Fruit fly (Drosophila melanogaster) whole organism, pupa: ENCODE data around the gene CG14194.

Source experiments
- CG10348 ChIP-seq: fragments of 200-800 bp; sonication (Bioruptor generic); IDR thresholded peaks from 2 replicates; pipeline ENCODE4 v1.3.6; 2022; ENCODE audit warnings: missing biosample characterization, missing genetic modification characterization
- CG13204 ChIP-seq: fragments of 200-800 bp; sonication (Bioruptor generic); optimal IDR thresholded peaks from 2 replicates; lab custom pipeline; 2018; ENCODE audit warnings: missing biosample characterization, mild to moderate bottlenecking, missing genetic modification characterization, moderate library complexity
- CG14655 ChIP-seq: fragments of 200-800 bp; sonication (Bioruptor generic); optimal IDR thresholded peaks from 3 replicates; lab custom pipeline; 2017; ENCODE audit warnings: mild to moderate bottlenecking, missing biosample characterization, missing genetic modification reagents, missing genetic modification characterization
- CG32121 ChIP-seq: fragments of 200-800 bp; sonication (Bioruptor generic); IDR thresholded peaks from 2 replicates; pipeline ENCODE4 v1.3.6; 2022; ENCODE audit warnings: missing biosample characterization, missing genetic modification characterization
- CG4496 ChIP-seq: fragments of 200-800 bp; sonication (Bioruptor generic); IDR thresholded peaks from 3 replicates; pipeline ENCODE4 v1.3.6; 2022; ENCODE audit warnings: missing biosample characterization, missing genetic modification characterization
- CG8159 ChIP-seq: fragments of 200-800 bp; sonication (Bioruptor generic); optimal IDR thresholded peaks from 3 replicates; lab custom pipeline; 2018; ENCODE audit warnings: missing biosample characterization, mild to moderate bottlenecking, missing genetic modification characterization, moderate library complexity
- CG9948 ChIP-seq: fragments of 200-800 bp; sonication (Bioruptor generic); optimal IDR thresholded peaks from 2 replicates; lab custom pipeline; 2018; ENCODE audit warnings: missing biosample characterization, mild to moderate bottlenecking, missing genetic modification characterization, moderate library complexity
- EcR ChIP-seq: fragments of 200-800 bp; sonication (Bioruptor generic); optimal IDR thresholded peaks from 3 replicates; lab custom pipeline; 2019; ENCODE audit warnings: missing biosample characterization, missing genetic modification characterization, mild to moderate bottlenecking, moderate library complexity, missing genetic modification reagents
- Pif1A ChIP-seq: fragments of 200-800 bp; sonication (Bioruptor generic); optimal IDR thresholded peaks from 3 replicates; lab custom pipeline; 2016; ENCODE audit warnings: missing biosample characterization, missing genetic modification characterization
- fd96Ca ChIP-seq: fragments of 200-800 bp; sonication (Bioruptor generic); IDR thresholded peaks from 3 replicates; pipeline ENCODE4 v1.3.6; 2022; ENCODE audit warnings: missing biosample characterization, missing genetic modification characterization
- gl ChIP-seq: fragments of 200-800 bp; sonication (Bioruptor generic); optimal IDR thresholded peaks from 2 replicates; lab custom pipeline; 2018; ENCODE audit warnings: missing biosample characterization, mild to moderate bottlenecking, missing genetic modification characterization
- rn ChIP-seq: fragments of 200-800 bp; sonication (Bioruptor generic); IDR thresholded peaks from 2 replicates; pipeline ENCODE4 v1.3.6; 2022; ENCODE audit warnings: missing biosample characterization, missing genetic modification characterization

DNA sequence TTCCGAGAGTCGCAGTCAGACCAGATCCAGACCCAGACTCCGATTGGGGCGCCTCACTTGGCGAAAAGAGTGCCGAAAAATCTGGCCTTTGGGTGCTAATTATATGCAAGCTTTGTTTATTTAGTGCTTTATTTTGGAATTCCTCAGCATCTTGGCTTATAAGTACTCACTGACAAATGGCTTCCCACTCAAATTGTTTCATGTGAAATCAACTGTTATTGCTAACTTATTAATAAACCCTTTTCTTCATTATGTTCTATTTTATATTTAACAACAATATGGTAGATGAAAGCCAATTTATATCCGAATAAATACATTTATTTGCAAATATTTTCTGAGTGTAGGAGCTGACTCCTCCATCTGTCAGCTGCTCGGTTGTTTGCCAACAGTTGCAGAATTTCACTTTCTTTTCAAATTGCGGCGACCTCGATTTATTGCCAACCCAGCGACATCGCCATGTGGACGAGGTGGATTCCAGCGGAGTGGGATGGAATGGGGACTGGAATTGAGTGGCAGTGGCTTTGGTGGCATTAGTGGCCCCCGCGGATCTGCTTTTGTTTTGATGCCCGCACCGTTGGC is 36.6 kb downstream of the CG14194 start:
- no peak for TF ChIP-seq CG13204 (GFP tag; lab: Kevin White, UChicago)
- peak; percentile 74 for TF ChIP-seq Pif1A (GFP tag; lab: Kevin White, UChicago)
- TF ChIP-seq CG9948, result no peak
- 0 out of 3 replicates have a peak, but pooled peaks have one; percentile 31 for TF ChIP-seq fd96Ca (GFP tag; lab: Robert Waterston, UW)
- no peak for TF ChIP-seq CG4496
- TF ChIP-seq CG14655, result peak; percentile 79
- TF ChIP-seq CG10348 (GFP tag; lab: Robert Waterston, UW), result no peak
- TF ChIP-seq CG8159 (tag; lab: Kevin White, UChicago), result peak; percentile 66
- TF ChIP-seq CG32121 (GFP tag; lab: Robert Waterston, UW), result no peak
- no peak for TF ChIP-seq EcR (GFP tag; lab: Kevin White, UChicago)
- TF ChIP-seq gl (tag; lab: Kevin White, UChicago), result no peak
- TF ChIP-seq rn (GFP tag; lab: Robert Waterston, UW), result no peak
